Worm (Caenorhabditis elegans) whole organism, late embryonic: ENCODE results near the gene ceh-18.
A peak's percentile ranks its signal among the peaks of the same experiment; 100 is the strongest.

Source experiments
- C38D4.7 ChIP-seq: fragments of 200-800 bp; sonication (Bioruptor generic); optimal IDR thresholded peaks from 2 replicates; lab custom pipeline; 2018; ENCODE audit warnings: mild to moderate bottlenecking, missing genetic modification characterization, moderate library complexity, missing compliant biosample characterization
- ama-1 ChIP-seq: fragments of 150-350 bp; optimal IDR thresholded peaks from 2 replicates; lab custom pipeline; 2014
- ceh-24 ChIP-seq: sonication (generic microtip); optimal IDR thresholded peaks from 2 replicates; lab custom pipeline; 2016; ENCODE audit warnings: mild to moderate bottlenecking, missing genetic modification characterization, missing compliant biosample characterization
- dve-1 ChIP-seq: sonication (generic microtip); optimal IDR thresholded peaks from 2 replicates; lab custom pipeline; 2017; ENCODE audit warnings: antibody characterized with exemption, mild to moderate bottlenecking, missing genetic modification characterization, missing compliant biosample characterization
- elt-2 ChIP-seq: sonication (generic microtip); optimal IDR thresholded peaks from 2 replicates; lab custom pipeline; 2016; ENCODE audit warnings: missing genetic modification reagents, missing genetic modification characterization, missing compliant biosample characterization
- ets-4 ChIP-seq: sonication (generic microtip); optimal IDR thresholded peaks from 2 replicates; lab custom pipeline; 2016; ENCODE audit warnings: missing genetic modification characterization, missing compliant biosample characterization
- fkh-10 ChIP-seq: fragments of 150-350 bp; optimal IDR thresholded peaks from 2 replicates; lab custom pipeline; 2014; ENCODE audit warnings: missing biosample characterization, missing genetic modification reagents, missing genetic modification characterization
- lim-6 ChIP-seq: sonication (generic microtip); optimal IDR thresholded peaks from 2 replicates; lab custom pipeline; 2016; ENCODE audit warnings: missing genetic modification characterization, missing compliant biosample characterization
- pha-4 ChIP-seq: fragments of 150-350 bp; optimal IDR thresholded peaks from 2 replicates; lab custom pipeline; 2018; ENCODE audit warnings: missing biosample characterization, missing genetic modification reagents, missing genetic modification characterization
- pqm-1 ChIP-seq: sonication (generic microtip); optimal IDR thresholded peaks from 2 replicates; lab custom pipeline; 2016; ENCODE audit warnings: missing genetic modification characterization, missing compliant biosample characterization
- rnt-1 ChIP-seq: sonication (generic microtip); optimal IDR thresholded peaks from 2 replicates; lab custom pipeline; 2016; ENCODE audit warnings: missing genetic modification characterization, missing compliant biosample characterization
- unc-55 ChIP-seq: sonication (generic microtip); optimal IDR thresholded peaks from 2 replicates; lab custom pipeline; 2017; ENCODE audit warnings: missing biosample characterization, missing genetic modification reagents, missing genetic modification characterization

DNA sequence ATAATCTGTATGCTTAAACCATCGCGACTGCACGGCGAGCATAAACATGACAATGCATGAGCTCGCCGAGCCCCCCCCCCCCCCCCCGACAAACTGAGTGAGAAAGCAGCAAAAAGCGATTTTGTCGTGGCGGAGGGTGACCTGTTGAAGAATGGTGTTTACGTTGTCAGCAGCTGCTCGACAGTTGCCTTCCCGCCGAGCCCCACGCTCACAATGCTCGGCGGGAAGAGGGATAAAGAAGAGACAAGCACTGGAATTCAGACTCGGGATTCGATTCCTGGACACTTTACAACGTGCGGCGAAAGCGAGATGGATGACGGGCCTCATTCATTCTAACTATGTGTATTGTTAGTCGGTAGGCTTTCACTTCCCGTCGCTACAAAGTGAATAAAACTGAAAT lies 43.1 kb upstream of the ceh-18 start:
- no peak for TF ChIP-seq ceh-24 (tag; lab: Kevin White, UChicago)
- TF ChIP-seq dve-1 = no peak
- TF ChIP-seq pha-4 = no peak
- no peak for TF ChIP-seq lim-6 (tag; lab: Kevin White, UChicago)
- TF ChIP-seq ets-4 (tag; lab: Kevin White, UChicago) = no peak
- no peak for TF ChIP-seq C38D4.7 (GFP tag; lab: Kevin White, UChicago)
- no peak for TF ChIP-seq elt-2 (tag; lab: Kevin White, UChicago)
- TF ChIP-seq fkh-10 (GFP tag; lab: Kevin White, UChicago) = no peak
- no peak for TF ChIP-seq pqm-1
- TF ChIP-seq unc-55 (GFP tag; lab: Kevin White, UChicago) = peak; percentile 8
- peak; percentile 37 for TF ChIP-seq rnt-1
- no peak for TF ChIP-seq ama-1 (lab: Kevin White, UChicago)
